Worm (Caenorhabditis elegans) whole organism, L4 larva: ENCODE data around the gene unc-26.

ENCODE experiments used
- D1046.2 ChIP-seq: fragments of 200-800 bp; sonication (Bioruptor generic); IDR thresholded peaks from 2 replicates; pipeline ENCODE4 v1.3.6; 2022; ENCODE audit warnings: missing genetic modification characterization, missing compliant biosample characterization
- F37D6.2 ChIP-seq: sonication (generic microtip); optimal IDR thresholded peaks from 2 replicates; lab custom pipeline; 2016; ENCODE audit warnings: mild to moderate bottlenecking, missing genetic modification characterization, missing compliant biosample characterization
- F49E8.2 ChIP-seq: sonication (generic microtip); optimal IDR thresholded peaks from 2 replicates; lab custom pipeline; 2016; ENCODE audit warnings: missing compliant biosample characterization, mild to moderate bottlenecking, missing genetic modification characterization, borderline replicate concordance
- T26A8.4 ChIP-seq: fragments of 200-800 bp; sonication (Bioruptor generic); IDR thresholded peaks from 2 replicates; pipeline ENCODE4 v1.3.6; 2022; ENCODE audit warnings: missing genetic modification characterization, missing compliant biosample characterization
- Y105C5A.15 ChIP-seq: fragments of 200-800 bp; sonication (Bioruptor generic); IDR thresholded peaks from 2 replicates; pipeline ENCODE4 v1.3.6; 2022; ENCODE audit warnings: missing genetic modification characterization, missing compliant biosample characterization
- Y5F2A.4 ChIP-seq: fragments of 200-800 bp; sonication (Bioruptor generic); optimal IDR thresholded peaks from 2 replicates; lab custom pipeline; 2018; ENCODE audit warnings: mild to moderate bottlenecking, missing genetic modification characterization, missing compliant biosample characterization
- ZK337.2 ChIP-seq: fragments of 200-800 bp; sonication (Bioruptor generic); IDR thresholded peaks from 2 replicates; pipeline ENCODE4 v1.3.6; 2022; ENCODE audit warnings: missing genetic modification reagents, missing genetic modification characterization, missing compliant biosample characterization
- ces-1 ChIP-seq: fragments of 150-350 bp; sonication (generic microtip); optimal IDR thresholded peaks from 4 replicates; lab custom pipeline; 2014; ENCODE audit warnings: missing biosample characterization, missing genetic modification reagents, missing genetic modification characterization
- dmd-6 ChIP-seq: fragments of 200-800 bp; sonication (Bioruptor generic); IDR thresholded peaks from 2 replicates; pipeline ENCODE4 v1.3.6; 2022; ENCODE audit warnings: missing genetic modification reagents, missing genetic modification characterization, missing compliant biosample characterization
- dmd-9 ChIP-seq: fragments of 200-800 bp; sonication (Bioruptor generic); IDR thresholded peaks from 2 replicates; pipeline ENCODE4 v1.3.6; 2022; ENCODE audit warnings: missing genetic modification reagents, missing genetic modification characterization, missing compliant biosample characterization
- egl-43 ChIP-seq: fragments of 200-800 bp; sonication (Bioruptor generic); IDR thresholded peaks from 2 replicates; pipeline ENCODE4 v1.3.6; 2022; ENCODE audit warnings: missing genetic modification reagents, missing genetic modification characterization, missing compliant biosample characterization
- fkh-10 ChIP-seq: fragments of 150-350 bp; optimal IDR thresholded peaks from 2 replicates; lab custom pipeline; 2014; ENCODE audit warnings: missing biosample characterization, missing genetic modification reagents, missing genetic modification characterization
- hif-1 ChIP-seq, 2 experiments: sonication (generic microtip); optimal IDR thresholded peaks; 2 replicates each; lab custom pipeline; 2016 to 2017; ENCODE audit warnings: missing compliant biosample characterization in 2 of 2, missing genetic modification characterization in 2 of 2, missing genetic modification reagents in 2 of 2, missing genotype in 2 of 2, mild to moderate bottlenecking in 1 of 2
- hlh-11 ChIP-seq: fragments of 200-800 bp; sonication (Bioruptor generic); optimal IDR thresholded peaks from 2 replicates; lab custom pipeline; 2018; ENCODE audit warnings: mild to moderate bottlenecking, missing genetic modification characterization, missing compliant biosample characterization
- jun-1 ChIP-seq: fragments of 150-350 bp; optimal IDR thresholded peaks from 2 replicates; lab custom pipeline; 2014; ENCODE audit warnings: missing biosample characterization, missing genetic modification reagents, missing genetic modification characterization
- lin-1 ChIP-seq: fragments of 200-800 bp; sonication (Bioruptor generic); IDR thresholded peaks from 2 replicates; pipeline ENCODE4 v1.3.6; 2022; ENCODE audit warnings: missing genetic modification reagents, missing genetic modification characterization, missing compliant biosample characterization
- lin-15B ChIP-seq: fragments of 150-350 bp; sonication (generic microtip); optimal IDR thresholded peaks from 3 replicates; lab custom pipeline; 2014; ENCODE audit warnings: missing biosample characterization, missing genetic modification characterization
- lin-29 ChIP-seq: fragments of 200-800 bp; sonication (Bioruptor generic); IDR thresholded peaks from 2 replicates; pipeline ENCODE4 v1.3.6; 2022; ENCODE audit warnings: missing genetic modification reagents, missing genetic modification characterization, missing compliant biosample characterization
- lir-3 ChIP-seq: sonication (generic microtip); optimal IDR thresholded peaks from 2 replicates; lab custom pipeline; 2016; ENCODE audit warnings: mild to moderate bottlenecking, missing genetic modification characterization, missing compliant biosample characterization
- madf-9 ChIP-seq: fragments of 200-800 bp; sonication (Bioruptor generic); conservative IDR thresholded peaks from 2 replicates; pipeline ENCODE4 v1.3.6; 2022; ENCODE audit warnings: missing genetic modification reagents, missing genetic modification characterization, missing compliant biosample characterization
- mep-1 ChIP-seq: fragments of 150-350 bp; sonication (generic microtip); optimal IDR thresholded peaks from 3 replicates; lab custom pipeline; 2014; ENCODE audit warnings: missing biosample characterization, missing genetic modification characterization
- mes-2 ChIP-seq: sonication (generic microtip); optimal IDR thresholded peaks from 2 replicates; lab custom pipeline; 2016; ENCODE audit warnings: missing genotype, mild to moderate bottlenecking, missing genetic modification characterization, missing compliant biosample characterization; ENCODE audit not compliant: poor library complexity, severe bottlenecking
- mxl-2 ChIP-seq: fragments of 200-800 bp; sonication (Bioruptor generic); conservative IDR thresholded peaks from 2 replicates; pipeline ENCODE4 v1.3.6; 2022; ENCODE audit warnings: missing genetic modification reagents, missing genetic modification characterization, missing compliant biosample characterization
- nhr-102 ChIP-seq: sonication (generic microtip); optimal IDR thresholded peaks from 2 replicates; lab custom pipeline; 2016; ENCODE audit warnings: mild to moderate bottlenecking, missing genetic modification characterization, moderate library complexity, missing compliant biosample characterization
- nhr-25 ChIP-seq: sonication (generic microtip); optimal IDR thresholded peaks from 2 replicates; lab custom pipeline; 2017; ENCODE audit warnings: missing genetic modification characterization, mild to moderate bottlenecking, missing compliant biosample characterization, antibody characterized with exemption, moderate library complexity, borderline replicate concordance; ENCODE audit not compliant: insufficient read depth
- nhr-48 ChIP-seq: sonication (generic microtip); optimal IDR thresholded peaks from 2 replicates; lab custom pipeline; 2016; ENCODE audit warnings: mild to moderate bottlenecking, missing genetic modification characterization, missing compliant biosample characterization
- nhr-6 ChIP-seq: fragments of 150-350 bp; optimal IDR thresholded peaks from 2 replicates; lab custom pipeline; 2014; ENCODE audit warnings: missing biosample characterization, missing genetic modification characterization
- nhr-76 ChIP-seq: fragments of 150-350 bp; optimal IDR thresholded peaks from 2 replicates; lab custom pipeline; 2014; ENCODE audit warnings: missing biosample characterization, missing genetic modification characterization
- pha-4 ChIP-seq, 2 experiments: fragments of 150-350 bp in 1 of 2; fragments of 200-800 bp in 1 of 2; sonication (Bioruptor generic) in 1 of 2; IDR thresholded peaks in 1 of 2; optimal IDR thresholded peaks in 1 of 2; 2 replicates each; pipeline versions ENCODE4 v1.3.6 to Lab custom; 2014 to 2022; ENCODE audit warnings: missing genetic modification characterization in 2 of 2, missing genetic modification reagents in 2 of 2, missing biosample characterization in 1 of 2, missing compliant biosample characterization in 1 of 2
- php-3 ChIP-seq: fragments of 200-800 bp; sonication (Bioruptor generic); IDR thresholded peaks from 2 replicates; pipeline ENCODE4 v1.3.6; 2022; ENCODE audit warnings: missing genetic modification reagents, missing genetic modification characterization, missing compliant biosample characterization
- pqm-1 ChIP-seq: sonication (generic microtip); optimal IDR thresholded peaks from 2 replicates; lab custom pipeline; 2017; ENCODE audit warnings: missing biosample characterization, missing genetic modification characterization
- saeg-2 ChIP-seq: fragments of 200-800 bp; sonication (Bioruptor generic); IDR thresholded peaks from 2 replicates; pipeline ENCODE4 v1.3.6; 2022; ENCODE audit warnings: missing genetic modification reagents, missing genetic modification characterization, missing compliant biosample characterization
- tra-1 ChIP-seq: fragments of 200-800 bp; sonication (Bioruptor generic); IDR thresholded peaks from 2 replicates; pipeline ENCODE4 v1.3.6; 2022; ENCODE audit warnings: missing genetic modification reagents, missing genetic modification characterization, missing compliant biosample characterization
- unc-130 ChIP-seq: sonication (generic microtip); optimal IDR thresholded peaks from 2 replicates; lab custom pipeline; 2016; ENCODE audit warnings: missing genetic modification reagents, missing genetic modification characterization, missing compliant biosample characterization
- zag-1 ChIP-seq: fragments of 150-350 bp; optimal IDR thresholded peaks from 2 replicates; lab custom pipeline; 2014; ENCODE audit warnings: missing biosample characterization, missing genetic modification characterization
- zfp-3 ChIP-seq: fragments of 200-800 bp; sonication (Bioruptor generic); conservative IDR thresholded peaks from 2 replicates; pipeline ENCODE4 v1.3.6; 2022; ENCODE audit warnings: missing genetic modification reagents, missing genetic modification characterization, missing compliant biosample characterization
- zip-2 ChIP-seq: fragments of 150-350 bp; optimal IDR thresholded peaks from 2 replicates; lab custom pipeline; 2014; ENCODE audit warnings: missing biosample characterization, missing genetic modification characterization
- ztf-7 ChIP-seq: fragments of 150-350 bp; optimal IDR thresholded peaks from 2 replicates; lab custom pipeline; 2014; ENCODE audit warnings: missing biosample characterization, missing genetic modification characterization

Gene unc-26

DNA sequence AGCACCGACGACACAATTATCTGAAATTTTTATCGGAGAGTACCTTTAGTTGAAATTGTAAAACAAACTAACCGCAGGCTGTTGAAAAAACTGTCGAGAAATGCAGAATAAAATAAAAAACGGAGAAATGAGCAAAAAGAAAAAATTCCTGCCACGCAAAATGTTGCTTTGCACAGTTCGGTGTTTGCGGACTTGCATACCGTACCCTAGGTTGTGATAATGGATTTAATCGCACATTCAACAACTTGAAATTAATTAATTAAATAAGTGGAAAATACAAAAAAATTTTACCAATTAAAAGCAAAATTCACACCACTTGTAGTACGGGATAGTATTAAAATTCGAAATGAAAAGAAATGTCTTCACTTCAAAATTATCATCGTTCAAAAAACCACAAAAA, 40.9 kb downstream of the unc-26 start (continued):
- no peak for TF ChIP-seq nhr-102 (tag; lab: Kevin White, UChicago)
- TF ChIP-seq nhr-6 (tag; lab: Kevin White, UChicago) = peak; percentile 72
- peak; percentile 49 for TF ChIP-seq mep-1
- no peak for TF ChIP-seq jun-1 (tag; lab: Kevin White, UChicago)
- no peak for TF ChIP-seq mes-2 (tag; lab: Kevin White, UChicago)
- no peak for TF ChIP-seq unc-130 (GFP tag; lab: Kevin White, UChicago)
- TF ChIP-seq nhr-48 = no peak
- no peak for TF ChIP-seq lin-15B (tag; lab: Kevin White, UChicago)
- no peak for TF ChIP-seq pqm-1 (tag; lab: Kevin White, UChicago)
- TF ChIP-seq ztf-7 (tag; lab: Kevin White, UChicago) = no peak
- no peak for TF ChIP-seq T26A8.4 (GFP tag; lab: Robert Waterston, UW)
- TF ChIP-seq dmd-9 (GFP tag; lab: Robert Waterston, UW) = no peak
- TF ChIP-seq hif-1 (tag; optimal IDR thresholded peaks at IDR 0.05; lab: Kevin White, UChicago) = peak in 1 of 2 experiments; percentile 15
- TF ChIP-seq saeg-2 (GFP tag; lab: Robert Waterston, UW) = no peak
- no peak for TF ChIP-seq lir-3 (tag; lab: Kevin White, UChicago)
- no peak for TF ChIP-seq zip-2 (tag; lab: Kevin White, UChicago)
- TF ChIP-seq nhr-76 = no peak
- no peak for TF ChIP-seq dmd-6 (GFP tag; lab: Robert Waterston, UW)
- no peak for TF ChIP-seq Y105C5A.15 (GFP tag; lab: Robert Waterston, UW)
- no peak for TF ChIP-seq fkh-10 (GFP tag; lab: Kevin White, UChicago)
- no peak for TF ChIP-seq egl-43
- TF ChIP-seq mxl-2 (GFP tag; lab: Robert Waterston, UW) = no peak
- no peak for TF ChIP-seq tra-1 (GFP tag; lab: Robert Waterston, UW)
- no peak for TF ChIP-seq nhr-25
- TF ChIP-seq hlh-11 (tag; lab: Kevin White, UChicago) = no peak
- no peak for TF ChIP-seq lin-29 (GFP tag; lab: Robert Waterston, UW)
- no peak for TF ChIP-seq F49E8.2 (tag; lab: Kevin White, UChicago)
- no peak for TF ChIP-seq lin-1
- no peak for TF ChIP-seq zag-1 (tag; lab: Kevin White, UChicago)
- TF ChIP-seq D1046.2 (GFP tag; lab: Robert Waterston, UW) = no peak
- no peak for TF ChIP-seq zfp-3 (GFP tag; lab: Robert Waterston, UW)

- TF ChIP-seq pha-4 (GFP tag; IDR thresholded peaks at IDR 0.05; lab: Robert Waterston, UW) = no peak
- TF ChIP-seq pha-4 (tag; optimal IDR thresholded peaks at IDR 0.05; lab: Kevin White, UChicago) = no peak
- TF ChIP-seq F37D6.2 (tag; lab: Kevin White, UChicago) = no peak
- TF ChIP-seq php-3 = no peak
- no peak for TF ChIP-seq ZK337.2 (GFP tag; lab: Robert Waterston, UW)
- no peak for TF ChIP-seq F49E8.2 (tag; lab: Kevin White, UChicago)
- TF ChIP-seq Y5F2A.4 (GFP tag; lab: Kevin White, UChicago) = no peak
- no peak for TF ChIP-seq madf-9 (GFP tag; lab: Robert Waterston, UW)
- TF ChIP-seq, all 104 proteins: peak for 0
Observed at ce11 chrIV:13221657-13222056, 50.7 kb downstream of the unc-26 start, which contains the start of gene C48D1.5. Gene C48D1.5 (plus strand): TSS chrIV:13221957.

- peak; percentile 65 for TF ChIP-seq fkh-10 (GFP tag; lab: Kevin White, UChicago)
- no peak for TF ChIP-seq php-3
- peak; percentile 34 for TF ChIP-seq ces-1 (GFP tag; lab: Kevin White, UChicago)
Observed at ce11 chrIV:13220594-13220993, 51.7 kb downstream of the unc-26 start.
